Fruit fly (Drosophila melanogaster): ENCODE results near the gene Cep164.

DNA sequence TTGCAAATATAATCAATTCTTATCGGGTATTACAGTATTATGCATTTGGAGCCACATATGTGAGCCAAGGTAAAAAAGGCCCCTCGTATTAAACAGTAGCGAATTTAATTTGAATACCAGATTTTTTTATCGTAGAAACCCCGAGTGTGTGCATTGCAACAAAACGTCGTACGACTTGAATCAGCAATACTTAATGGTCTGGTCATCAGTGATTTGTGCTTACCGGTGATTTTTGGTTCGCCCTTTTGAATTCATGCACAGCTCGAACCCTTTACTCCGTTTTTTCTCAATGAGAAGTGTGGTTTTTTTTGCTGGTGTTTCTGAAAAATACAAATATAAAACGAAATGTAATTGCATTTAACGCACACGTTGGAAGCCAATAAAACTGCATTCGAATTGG lies 6.9 kb upstream of the Cep164 start:
- no peak for TF ChIP-seq Eip93F (GFP tag; optimal IDR thresholded peaks at IDR 0.05)
- TF ChIP-seq Gug (GFP tag; IDR thresholded peaks at IDR 0.05): no peak
- no peak for TF ChIP-seq CG16779 (tag; optimal IDR thresholded peaks at IDR 0.05)
- no peak for TF ChIP-seq Eip75B (GFP tag; optimal IDR thresholded peaks at IDR 0.05)
- TF ChIP-seq topi (GFP tag; optimal IDR thresholded peaks at IDR 0.05): no peak
- TF ChIP-seq pdm3 (GFP tag; optimal IDR thresholded peaks at IDR 0.05): no peak
- TF ChIP-seq CG6854 (GFP tag; optimal IDR thresholded peaks at IDR 0.05): no peak

All from whole organism, prepupa.